Worm (Caenorhabditis elegans) whole organism, L2 larva: ENCODE results near the gene epg-4.

Experiments
- C34F6.9 ChIP-seq: fragments of 150-350 bp; optimal IDR thresholded peaks from 2 replicates; lab custom pipeline; 2014; ENCODE audit warnings: missing biosample characterization, missing genetic modification characterization
- F13H6.1 ChIP-seq: sonication (generic microtip); optimal IDR thresholded peaks from 2 replicates; lab custom pipeline; 2016; ENCODE audit warnings: missing genetic modification characterization, missing compliant biosample characterization
- R02D3.7 ChIP-seq: fragments of 150-350 bp; optimal IDR thresholded peaks from 2 replicates; lab custom pipeline; 2014; ENCODE audit warnings: missing biosample characterization, missing genetic modification characterization
- ZK546.5 ChIP-seq: sonication (generic microtip); optimal IDR thresholded peaks from 2 replicates; lab custom pipeline; 2017; ENCODE audit warnings: missing biosample characterization, missing genetic modification characterization
- alr-1 ChIP-seq: fragments of 150-350 bp; optimal IDR thresholded peaks from 2 replicates; lab custom pipeline; 2014; ENCODE audit warnings: missing biosample characterization, missing genetic modification characterization
- blmp-1 ChIP-seq: sonication (generic microtip); optimal IDR thresholded peaks from 2 replicates; lab custom pipeline; 2017; ENCODE audit warnings: missing genetic modification characterization, mild to moderate bottlenecking, missing compliant biosample characterization, antibody characterized with exemption, moderate library complexity; ENCODE audit not compliant: insufficient read depth
- ceh-16 ChIP-seq: fragments of 150-350 bp; optimal IDR thresholded peaks from 2 replicates; lab custom pipeline; 2014; ENCODE audit warnings: missing biosample characterization, missing genetic modification characterization
- crh-2 ChIP-seq: sonication (generic microtip); optimal IDR thresholded peaks from 2 replicates; lab custom pipeline; 2017; ENCODE audit warnings: missing biosample characterization, missing genetic modification characterization
- dmd-4 ChIP-seq: sonication (generic microtip); optimal IDR thresholded peaks from 2 replicates; lab custom pipeline; 2017; ENCODE audit warnings: missing biosample characterization, missing genetic modification characterization
- egl-27 ChIP-seq: sonication (generic microtip); optimal IDR thresholded peaks from 3 replicates; lab custom pipeline; 2017; ENCODE audit warnings: missing biosample characterization, missing genetic modification reagents, missing genetic modification characterization
- elt-1 ChIP-seq: fragments of 150-350 bp; optimal IDR thresholded peaks from 2 replicates; lab custom pipeline; 2014; ENCODE audit warnings: missing biosample characterization, missing genetic modification characterization
- elt-3 ChIP-seq: sonication (generic microtip); optimal IDR thresholded peaks from 2 replicates; lab custom pipeline; 2017; ENCODE audit warnings: missing biosample characterization, missing genetic modification characterization
- fos-1 ChIP-seq: fragments of 150-350 bp; optimal IDR thresholded peaks from 2 replicates; lab custom pipeline; 2014; ENCODE audit warnings: missing biosample characterization, missing genetic modification characterization
- gmeb-1 ChIP-seq: fragments of 150-350 bp; optimal IDR thresholded peaks from 2 replicates; lab custom pipeline; 2014; ENCODE audit warnings: missing biosample characterization, missing genetic modification characterization
- lin-11 ChIP-seq: fragments of 150-350 bp; sonication (generic microtip); optimal IDR thresholded peaks from 2 replicates; lab custom pipeline; 2014; ENCODE audit warnings: missing biosample characterization, missing genetic modification characterization, inconsistent platforms, mixed read lengths
- lin-13 ChIP-seq: fragments of 150-350 bp; optimal IDR thresholded peaks from 2 replicates; lab custom pipeline; 2014; ENCODE audit warnings: missing biosample characterization, missing genetic modification reagents, missing genetic modification characterization
- lin-39 ChIP-seq: fragments of 150-350 bp; optimal IDR thresholded peaks from 2 replicates; lab custom pipeline; 2014; ENCODE audit warnings: missing biosample characterization, missing genetic modification reagents, missing genetic modification characterization
- lsy-2 ChIP-seq, 2 experiments: fragments of 150-350 bp in 1 of 2; sonication (generic microtip) in 1 of 2; optimal IDR thresholded peaks; 2 replicates each; lab custom pipeline; 2014 to 2017; ENCODE audit warnings: missing biosample characterization in 2 of 2, missing genetic modification characterization in 2 of 2
- mab-5 ChIP-seq: fragments of 150-350 bp; optimal IDR thresholded peaks from 2 replicates; lab custom pipeline; 2014; ENCODE audit warnings: missing biosample characterization, missing genetic modification characterization
- mbf-1 ChIP-seq: sonication (generic microtip); optimal IDR thresholded peaks from 2 replicates; lab custom pipeline; 2017; ENCODE audit warnings: missing biosample characterization, missing genetic modification characterization
- mdl-1 ChIP-seq, 2 experiments: fragments of 150-350 bp in 1 of 2; sonication (generic microtip) in 1 of 2; optimal IDR thresholded peaks; 2 replicates each; lab custom pipeline; 2017; ENCODE audit warnings: missing biosample characterization in 2 of 2, missing genetic modification characterization in 2 of 2
- nhr-10 ChIP-seq: sonication (generic microtip); optimal IDR thresholded peaks from 2 replicates; lab custom pipeline; 2017; ENCODE audit warnings: missing biosample characterization, missing genetic modification characterization
- nhr-11 ChIP-seq: fragments of 150-350 bp; optimal IDR thresholded peaks from 2 replicates; lab custom pipeline; 2014; ENCODE audit warnings: missing biosample characterization, missing genetic modification characterization
- nhr-12 ChIP-seq: fragments of 150-350 bp; optimal IDR thresholded peaks from 2 replicates; lab custom pipeline; 2014; ENCODE audit warnings: missing biosample characterization, missing genetic modification characterization
- nhr-129 ChIP-seq: fragments of 150-350 bp; optimal IDR thresholded peaks from 2 replicates; lab custom pipeline; 2014; ENCODE audit warnings: missing biosample characterization, missing genetic modification characterization
- nhr-21 ChIP-seq: fragments of 150-350 bp; optimal IDR thresholded peaks from 2 replicates; lab custom pipeline; 2014; ENCODE audit warnings: missing biosample characterization, missing genetic modification characterization
- nhr-23 ChIP-seq: fragments of 150-350 bp; optimal IDR thresholded peaks from 2 replicates; lab custom pipeline; 2014; ENCODE audit warnings: missing biosample characterization, missing genetic modification reagents, missing genetic modification characterization
- nhr-237 ChIP-seq: fragments of 150-350 bp; optimal IDR thresholded peaks from 2 replicates; lab custom pipeline; 2014; ENCODE audit warnings: missing biosample characterization, missing genetic modification characterization
- nhr-25 ChIP-seq: fragments of 150-350 bp; sonication (generic microtip); optimal IDR thresholded peaks from 3 replicates; lab custom pipeline; 2014; ENCODE audit warnings: missing biosample characterization, missing genetic modification characterization
- nhr-6 ChIP-seq: fragments of 150-350 bp; optimal IDR thresholded peaks from 2 replicates; lab custom pipeline; 2014; ENCODE audit warnings: missing biosample characterization, missing genetic modification characterization
- nhr-77 ChIP-seq: fragments of 150-350 bp; optimal IDR thresholded peaks from 2 replicates; lab custom pipeline; 2014; ENCODE audit warnings: missing biosample characterization, missing genetic modification characterization
- sem-4 ChIP-seq: fragments of 150-350 bp; optimal IDR thresholded peaks from 2 replicates; lab custom pipeline; 2014; ENCODE audit warnings: missing biosample characterization, missing genetic modification reagents, missing genetic modification characterization
- skn-1 ChIP-seq: sonication (generic microtip); optimal IDR thresholded peaks from 2 replicates; lab custom pipeline; 2017; ENCODE audit warnings: missing biosample characterization, missing genetic modification characterization
- sma-3 ChIP-seq: sonication (generic microtip); optimal IDR thresholded peaks from 2 replicates; lab custom pipeline; 2016; ENCODE audit warnings: missing genetic modification reagents, missing genetic modification characterization, missing compliant biosample characterization
- sma-9 ChIP-seq, 2 experiments: fragments of 150-350 bp in 1 of 2; sonication (generic microtip) in 1 of 2; optimal IDR thresholded peaks; 2 replicates each; lab custom pipeline; 2014 to 2016; ENCODE audit warnings: missing genetic modification characterization in 2 of 2, mild to moderate bottlenecking in 1 of 2, missing biosample characterization in 1 of 2, missing compliant biosample characterization in 1 of 2, missing genetic modification reagents in 1 of 2, moderate library complexity in 1 of 2
- snpc-4 ChIP-seq: fragments of 150-350 bp; optimal IDR thresholded peaks from 2 replicates; lab custom pipeline; 2014; ENCODE audit warnings: missing biosample characterization, missing genetic modification characterization
- unc-39 ChIP-seq: fragments of 150-350 bp; optimal IDR thresholded peaks from 2 replicates; lab custom pipeline; 2014; ENCODE audit warnings: missing biosample characterization, missing genetic modification characterization
- unc-55 ChIP-seq: fragments of 150-350 bp; sonication (generic microtip); optimal IDR thresholded peaks from 3 replicates; lab custom pipeline; 2014; ENCODE audit warnings: missing biosample characterization, missing genetic modification reagents, missing genetic modification characterization
- zag-1 ChIP-seq: fragments of 150-350 bp; optimal IDR thresholded peaks from 2 replicates; lab custom pipeline; 2014; ENCODE audit warnings: missing biosample characterization, missing genetic modification characterization
- ztf-1 ChIP-seq: fragments of 200-800 bp; sonication (Bioruptor generic); conservative IDR thresholded peaks from 2 replicates; pipeline ENCODE4 v1.3.6; 2022; ENCODE audit warnings: missing genetic modification characterization, missing compliant biosample characterization
- ztf-4 ChIP-seq: fragments of 150-350 bp; optimal IDR thresholded peaks from 2 replicates; lab custom pipeline; 2014; ENCODE audit warnings: missing biosample characterization, missing genetic modification characterization

epg-4 gene

ce11 chrIII:7158709-7159108 lies 23.3 kb upstream of the epg-4 start, which contains the start of gene nuo-4:
nuo-4 (minus strand) TSS chrIII:7158809.
- TF ChIP-seq fos-1 (tag; lab: Kevin White, UChicago): no peak
- no peak for TF ChIP-seq C34F6.9 (tag; lab: Kevin White, UChicago)
- no peak for TF ChIP-seq nhr-23

DNA sequence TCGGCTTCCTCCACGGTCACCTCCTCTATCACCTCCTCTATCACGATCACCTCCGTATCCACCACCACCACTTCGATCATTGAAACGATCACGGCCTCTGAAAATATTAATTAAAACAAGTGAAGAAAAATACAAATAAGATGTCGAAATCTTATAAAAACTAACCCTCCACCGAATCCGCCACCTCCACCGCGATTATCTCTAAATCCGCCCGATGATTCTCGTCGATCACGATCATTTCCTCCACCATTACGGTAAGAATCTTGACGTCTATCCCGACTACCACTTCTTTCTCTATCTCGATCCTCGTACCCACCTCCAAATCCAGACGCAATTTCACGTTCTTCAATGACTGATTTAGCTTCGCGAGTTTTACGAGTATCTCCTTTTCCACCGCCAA lies 22.7 kb upstream of the epg-4 start:
- no peak for TF ChIP-seq sem-4 (tag; lab: Kevin White, UChicago)
- no peak for TF ChIP-seq nhr-6 (tag; lab: Kevin White, UChicago)
- no peak for TF ChIP-seq unc-39 (tag; lab: Kevin White, UChicago)
- no peak for TF ChIP-seq crh-2

- no peak for TF ChIP-seq R02D3.7 (tag; lab: Kevin White, UChicago)
- no peak for TF ChIP-seq elt-3 (tag; lab: Kevin White, UChicago)
- no peak for TF ChIP-seq nhr-129 (tag; lab: Kevin White, UChicago)
- no peak for TF ChIP-seq lsy-2 (tag; optimal IDR thresholded peaks at IDR 0.05; lab: Kevin White, UChicago)
- no peak for TF ChIP-seq skn-1 (tag; lab: Kevin White, UChicago)
- TF ChIP-seq nhr-237 (tag; lab: Kevin White, UChicago): no peak
- TF ChIP-seq ztf-1: no peak
Observed at ce11 chrIII:7161055-7161454, 20.9 kb upstream of the epg-4 start, which contains the start of gene rnp-7. rnp-7 (minus strand) TSS chrIII:7161155.

DNA sequence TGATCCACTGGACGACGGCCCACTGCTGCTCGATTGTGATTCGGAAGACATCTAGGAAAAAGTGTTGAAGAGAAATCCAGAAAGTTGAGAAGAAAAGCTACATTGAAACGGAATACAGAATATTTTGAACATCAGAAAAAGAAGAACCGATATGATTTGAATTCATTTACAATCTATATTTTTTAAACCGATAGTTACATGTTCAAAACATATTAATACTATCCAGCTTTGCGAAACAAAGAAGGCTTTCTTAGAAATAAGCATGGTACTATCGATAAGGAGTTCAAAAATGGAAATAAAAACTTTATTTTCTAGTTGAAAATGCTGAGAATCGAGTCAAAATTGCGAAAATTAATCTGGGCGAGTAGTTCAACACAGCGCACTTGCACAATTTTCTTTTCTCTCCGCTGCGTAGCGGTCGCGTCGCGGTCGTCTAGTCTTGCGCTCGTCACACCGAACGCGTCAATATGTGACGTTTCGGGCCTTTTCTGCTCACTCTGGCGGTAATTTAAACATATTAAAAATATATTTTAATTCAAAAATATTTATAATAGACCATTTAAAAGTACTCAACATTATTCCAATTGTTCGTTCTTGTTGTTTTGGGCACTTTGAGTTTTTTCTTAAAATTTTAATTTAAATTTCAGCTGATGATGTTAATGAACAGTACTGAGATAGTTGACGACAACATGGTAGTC lies 19.8 kb upstream of the epg-4 start, which contains the start of the genes syf-2 and K04G7.1:
TSS of gene syf-2 (minus strand) at position 51 of the 698 bp plus-strand sequence.
TSS of gene K04G7.1 (plus strand) at position 648 of the 698 bp plus-strand sequence.
- peak; percentile 3 for TF ChIP-seq lin-39 (tag; lab: Kevin White, UChicago)
- peak; percentile 79 for TF ChIP-seq mab-5 (tag; lab: Kevin White, UChicago)
- TF ChIP-seq nhr-10 (tag; lab: Kevin White, UChicago): no peak
- peak; percentile 82 for TF ChIP-seq nhr-129 (tag; lab: Kevin White, UChicago)
- peak; percentile 77 for TF ChIP-seq sem-4 (tag; lab: Kevin White, UChicago)
- TF ChIP-seq snpc-4 (tag; lab: Kevin White, UChicago): peak; percentile 82
- TF ChIP-seq zag-1 (tag; lab: Kevin White, UChicago): peak; percentile 66
- peak; percentile 69 for TF ChIP-seq nhr-6 (tag; lab: Kevin White, UChicago)
- peak; percentile 78 for TF ChIP-seq F13H6.1 (tag; lab: Kevin White, UChicago)
- peak; percentile 92 for TF ChIP-seq egl-27 (tag; lab: Kevin White, UChicago)
- peak; percentile 19 for TF ChIP-seq R02D3.7 (tag; lab: Kevin White, UChicago)
- TF ChIP-seq lin-13 (GFP tag; lab: Kevin White, UChicago): peak; percentile 99
- TF ChIP-seq ZK546.5 (tag; lab: Kevin White, UChicago): peak; percentile 12
- TF ChIP-seq fos-1 (tag; lab: Kevin White, UChicago): peak; percentile 82
- peak in 1 of 2 experiments; percentile 67 for TF ChIP-seq mdl-1 (tag; optimal IDR thresholded peaks at IDR 0.05; lab: Kevin White, UChicago)
- peak; percentile 56 for TF ChIP-seq ceh-16 (tag; lab: Kevin White, UChicago)
- peak; percentile 86 for TF ChIP-seq sma-3 (GFP tag; lab: Kevin White, UChicago)
- TF ChIP-seq alr-1: no peak
- peak; percentile 94 for TF ChIP-seq C34F6.9 (tag; lab: Kevin White, UChicago)
- no peak for TF ChIP-seq mbf-1
- TF ChIP-seq nhr-25 (tag; lab: Kevin White, UChicago): peak; percentile 89
- TF ChIP-seq blmp-1 (tag; lab: Kevin White, UChicago): peak; percentile 63
- TF ChIP-seq nhr-77: peak; percentile 32
- no peak for TF ChIP-seq elt-1 (tag; lab: Kevin White, UChicago)
- TF ChIP-seq gmeb-1 (tag; lab: Kevin White, UChicago): peak; percentile 95
- no peak for TF ChIP-seq nhr-12 (tag; lab: Kevin White, UChicago)
- no peak for TF ChIP-seq nhr-11 (tag; lab: Kevin White, UChicago)
- TF ChIP-seq crh-2: peak; percentile 94
- peak; percentile 19 for TF ChIP-seq skn-1 (tag; lab: Kevin White, UChicago)
- TF ChIP-seq lsy-2 (tag; optimal IDR thresholded peaks at IDR 0.05; lab: Kevin White, UChicago): peak; percentile 78 to 96
- no peak for TF ChIP-seq dmd-4
- no peak for TF ChIP-seq nhr-23
- peak; percentile 58 for TF ChIP-seq ztf-4 (tag; lab: Kevin White, UChicago)
- peak; percentile 83 for TF ChIP-seq sma-9 (GFP tag; optimal IDR thresholded peaks at IDR 0.05; lab: Kevin White, UChicago)
- no peak for TF ChIP-seq sma-9 (tag; optimal IDR thresholded peaks at IDR 0.05; lab: Kevin White, UChicago)
- TF ChIP-seq nhr-21: peak; percentile 86
- TF ChIP-seq unc-55 (GFP tag; lab: Kevin White, UChicago): peak; percentile 98
- peak; percentile 87 for TF ChIP-seq lin-11 (tag; lab: Kevin White, UChicago)
